Fruit fly (Drosophila melanogaster): ENCODE data around the gene mtg.

The mtg gene

DNA sequence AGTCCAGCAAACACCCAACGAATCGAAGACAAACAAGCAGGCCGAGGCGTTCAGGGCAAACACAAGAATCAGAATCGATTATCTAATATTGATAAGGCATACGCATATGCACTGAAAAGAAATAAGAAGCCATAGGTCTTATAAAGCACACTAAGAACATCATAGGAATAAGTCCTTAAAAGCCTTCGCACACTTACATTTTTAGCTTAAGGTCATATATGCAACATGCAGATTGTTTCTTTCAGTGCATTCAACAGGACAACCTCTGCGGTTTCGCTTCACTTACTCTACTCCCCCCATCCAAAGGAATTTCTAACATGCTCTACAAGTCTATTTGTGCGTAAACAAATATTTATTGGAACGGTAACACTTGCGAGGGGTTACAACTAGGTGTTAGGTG, 37.7 kb upstream of the mtg start (continued):
- TF ChIP-seq CG11695 (GFP tag; IDR thresholded peaks at IDR 0.05): peak; percentile 38; the same call in 1 of the 3 replicates
- TF ChIP-seq Vsx1 (GFP tag; optimal IDR thresholded peaks at IDR 0.05): peak; percentile 55
- TF ChIP-seq Stat92E (GFP tag; optimal IDR thresholded peaks at IDR 0.05): no peak
- TF ChIP-seq esg (GFP tag; conservative IDR thresholded peaks at IDR 0.05): 0 out of 2 replicates have a peak, but pooled peaks have one; percentile 16
- TF ChIP-seq chif (GFP tag; optimal IDR thresholded peaks at IDR 0.05): peak; percentile 48 to 80
- TF ChIP-seq fd64A (GFP tag; optimal IDR thresholded peaks at IDR 0.05): peak; percentile 48
- peak; percentile 54 for TF ChIP-seq TFAM (GFP tag; optimal IDR thresholded peaks at IDR 0.05)
- TF ChIP-seq CG14050 (GFP tag; IDR thresholded peaks at IDR 0.05): no peak
- no peak for TF ChIP-seq CG7271 (tag; optimal IDR thresholded peaks at IDR 0.05)
- peak; percentile 79 for TF ChIP-seq CG10979 (tag; optimal IDR thresholded peaks at IDR 0.05)
- TF ChIP-seq Fer2 (tag; optimal IDR thresholded peaks at IDR 0.05): no peak
- TF ChIP-seq CG4707 (GFP tag; optimal IDR thresholded peaks at IDR 0.05): peak; percentile 3
- no peak for TF ChIP-seq en (GFP tag; optimal IDR thresholded peaks at IDR 0.05)
- peak; percentile 40; the same call in 1 of the 2 replicates for TF ChIP-seq CG32532 (GFP tag; IDR thresholded peaks at IDR 0.05)
- peak; percentile 91 for TF ChIP-seq Med (GFP tag)
- TF ChIP-seq CG6254 (GFP tag; optimal IDR thresholded peaks at IDR 0.05): peak; percentile 59
- TF ChIP-seq CG33557 (GFP tag; optimal IDR thresholded peaks at IDR 0.05): peak; percentile 49
- TF ChIP-seq CG12219 (GFP tag; optimal IDR thresholded peaks at IDR 0.05): no peak
- TF ChIP-seq CG5245 (GFP tag; optimal IDR thresholded peaks at IDR 0.05): peak; percentile 32
- TF ChIP-seq CG6689 (GFP tag; IDR thresholded peaks at IDR 0.05): 0 out of 2 replicates have a peak, but pooled peaks have one; percentile 33
- TF ChIP-seq CG10565 (GFP tag; optimal IDR thresholded peaks at IDR 0.05): no peak
- peak; percentile 19 for TF ChIP-seq CG12659 (GFP tag; optimal IDR thresholded peaks at IDR 0.05)
- TF ChIP-seq CG18599 (GFP tag; optimal IDR thresholded peaks at IDR 0.05): peak; percentile 25
- peak; percentile 60 for TF ChIP-seq unpg (GFP tag; optimal IDR thresholded peaks at IDR 0.05)
- peak; percentile 70 for TF ChIP-seq bab2 (GFP tag; optimal IDR thresholded peaks at IDR 0.05)
- peak; percentile 51 for TF ChIP-seq CG11723 (GFP tag; optimal IDR thresholded peaks at IDR 0.05)
- TF ChIP-seq CG31441 (GFP tag; IDR thresholded peaks at IDR 0.05): peak; percentile 64
- no peak for TF ChIP-seq CG7372 (GFP tag; IDR thresholded peaks at IDR 0.05)
- TF ChIP-seq Ets65A (GFP tag): peak; percentile 89
- TF ChIP-seq eyg (GFP tag; optimal IDR thresholded peaks at IDR 0.05): no peak
- peak; percentile 43 for TF ChIP-seq Asciz (GFP tag; optimal IDR thresholded peaks at IDR 0.05)
- 0 out of 2 replicates have a peak, but pooled peaks have one; percentile 28 for TF ChIP-seq CG4730 (GFP tag; IDR thresholded peaks at IDR 0.05)
- TF ChIP-seq Oli (tag; optimal IDR thresholded peaks at IDR 0.05): peak; percentile 56
- peak; percentile 32 for TF ChIP-seq CG3838 (GFP tag; optimal IDR thresholded peaks at IDR 0.05)
- TF ChIP-seq CG18619 (GFP tag; optimal IDR thresholded peaks at IDR 0.05): peak; percentile 16
- TF ChIP-seq CG9727 (GFP tag; optimal IDR thresholded peaks at IDR 0.05): peak; percentile 81
- peak; percentile 60 for TF ChIP-seq Atf-2 (GFP tag; optimal IDR thresholded peaks at IDR 0.05)
- no peak for TF ChIP-seq CG14860 (GFP tag; IDR thresholded peaks at IDR 0.05; ENCODE audit: partially characterized antibody)
- peak; percentile 71 for TF ChIP-seq CG8924 (tag; optimal IDR thresholded peaks at IDR 0.05)
- TF ChIP-seq corto (GFP tag; optimal IDR thresholded peaks at IDR 0.05): no peak
- TF ChIP-seq nmo (GFP tag; optimal IDR thresholded peaks at IDR 0.05): peak; percentile 74
- no peak for TF ChIP-seq Neu2 (GFP tag; optimal IDR thresholded peaks at IDR 0.05; ENCODE audit: borderline replicate concordance)
- no peak for TF ChIP-seq crp (GFP tag; optimal IDR thresholded peaks at IDR 0.05)
- peak; percentile 34 for TF ChIP-seq CG8281 (tag; optimal IDR thresholded peaks at IDR 0.05)
- no peak for TF ChIP-seq CG32772 (GFP tag; IDR thresholded peaks at IDR 0.05)
- peak; percentile 55 for TF ChIP-seq E2f1 (GFP tag; IDR thresholded peaks at IDR 0.05)
- TF ChIP-seq dan (GFP tag; IDR thresholded peaks at IDR 0.05): peak; percentile 49; the same call in 1 of the 2 replicates
- no peak for TF ChIP-seq mirr (GFP tag; optimal IDR thresholded peaks at IDR 0.05)
- TF ChIP-seq CG2678 (tag; optimal IDR thresholded peaks at IDR 0.05): peak; percentile 69

Measured in whole organism, embryonic.